Worm (Caenorhabditis elegans): Measurements from ENCODE around the gene Y38H6A.3.

- no peak for TF ChIP-seq aly-2 (tag; optimal IDR thresholded peaks at IDR 0.05)
- no peak for TF ChIP-seq ceh-82 (tag; optimal IDR thresholded peaks at IDR 0.05)
- TF ChIP-seq ceh-9 (tag; optimal IDR thresholded peaks at IDR 0.05): no peak
These were observed 6.2 kb downstream of the Y38H6A.3 start, which contains the start of gene K02E2.1 for ce11 chrV:20351195-20351594.

Data from whole organism, L3 larva.